Fruit fly (Drosophila melanogaster) whole organism, wandering third instar larva: ENCODE results near the gene Cyp310a1.
A peak's percentile ranks its signal among the peaks of the same experiment; 100 is the strongest.

Experiments used
- Abd-B ChIP-seq: fragments of >200 bp; optimal IDR thresholded peaks from 2 replicates; lab custom pipeline; 2017; ENCODE audit warnings: missing biosample characterization, missing genetic modification characterization
- CG32264 ChIP-seq: fragments of 200-800 bp; sonication (Bioruptor generic); optimal IDR thresholded peaks from 2 replicates; lab custom pipeline; 2016; ENCODE audit warnings: missing biosample characterization, missing genetic modification characterization
- CG9705 ChIP-seq: fragments of 200-800 bp; sonication (Bioruptor generic); optimal IDR thresholded peaks from 2 replicates; lab custom pipeline; 2018; ENCODE audit warnings: missing biosample characterization, mild to moderate bottlenecking, missing genetic modification characterization
- CrebA ChIP-seq: fragments of 200-800 bp; sonication (Bioruptor generic); optimal IDR thresholded peaks from 2 replicates; lab custom pipeline; 2016; ENCODE audit warnings: missing biosample characterization, mild to moderate bottlenecking, missing genetic modification characterization, borderline replicate concordance
- Dfd ChIP-seq: fragments of >200 bp; optimal IDR thresholded peaks from 2 replicates; lab custom pipeline; 2017; ENCODE audit warnings: missing biosample characterization, missing genetic modification characterization
- Dif ChIP-seq: fragments of 200-275, 200-300 bp; sonication (Bioruptor generic); optimal IDR thresholded peaks from 2 replicates; lab custom pipeline; 2018; ENCODE audit warnings: missing biosample characterization, missing genetic modification characterization; ENCODE audit not compliant: partially characterized antibody
- GATAd ChIP-seq: sonication (Bioruptor generic); optimal IDR thresholded peaks from 2 replicates; lab custom pipeline; 2016; ENCODE audit warnings: missing biosample characterization, missing genetic modification characterization
- HLH106 ChIP-seq: fragments of 200-800 bp; optimal IDR thresholded peaks from 3 replicates; lab custom pipeline; 2019; ENCODE audit warnings: missing biosample characterization, mild to moderate bottlenecking, missing genetic modification characterization, moderate library complexity
- Hnf4 ChIP-seq: fragments of 200-800 bp; sonication (Bioruptor generic); optimal IDR thresholded peaks from 2 replicates; lab custom pipeline; 2016; ENCODE audit warnings: missing biosample characterization, mild to moderate bottlenecking, missing genetic modification characterization
- Hr78 ChIP-seq: fragments of >200 bp; optimal IDR thresholded peaks from 2 replicates; lab custom pipeline; 2017; ENCODE audit warnings: missing biosample characterization, missing genetic modification characterization
- Hr83 ChIP-seq: fragments of 200-300 bp; sonication (Bioruptor generic); optimal IDR thresholded peaks from 2 replicates; lab custom pipeline; 2016; ENCODE audit warnings: missing biosample characterization, mild to moderate bottlenecking, missing genetic modification characterization, moderate library complexity; ENCODE audit not compliant: poor library complexity, severe bottlenecking
- Jra ChIP-seq: sonication (Bioruptor generic); optimal IDR thresholded peaks from 2 replicates; lab custom pipeline; 2016; ENCODE audit warnings: missing biosample characterization, missing genetic modification characterization
- Mio ChIP-seq: sonication (Bioruptor generic); optimal IDR thresholded peaks from 2 replicates; lab custom pipeline; 2016; ENCODE audit warnings: missing biosample characterization, missing genetic modification characterization
- Myc ChIP-seq: fragments of >200 bp; optimal IDR thresholded peaks from 2 replicates; lab custom pipeline; 2017
- N ChIP-seq: fragments of >200 bp; optimal IDR thresholded peaks from 2 replicates; lab custom pipeline; 2018; ENCODE audit warnings: missing biosample characterization, missing external identifiers, missing genetic modification characterization
- OdsH ChIP-seq: fragments of 200-800 bp; sonication (Bioruptor generic); optimal IDR thresholded peaks from 2 replicates; lab custom pipeline; 2016; ENCODE audit warnings: missing biosample characterization, mild to moderate bottlenecking, missing genetic modification characterization
- Rel ChIP-seq, 2 experiments: fragments of 200-800 bp; sonication (Bioruptor generic) in 1 of 2; optimal IDR thresholded peaks; 2 replicates in 1 of 2; 3 replicates in 1 of 2; lab custom pipeline; 2016 to 2019; ENCODE audit warnings: mild to moderate bottlenecking in 2 of 2, missing biosample characterization in 2 of 2, missing genetic modification characterization in 2 of 2, moderate library complexity in 1 of 2
- Sp1 ChIP-seq: fragments of 200-800 bp; sonication (Bioruptor generic); optimal IDR thresholded peaks from 3 replicates; lab custom pipeline; 2019; ENCODE audit warnings: missing biosample characterization, mild to moderate bottlenecking, missing genetic modification characterization, moderate library complexity
- Vsx2 ChIP-seq: fragments of 200-300, 225-300 bp; sonication (Bioruptor generic); optimal IDR thresholded peaks from 2 replicates; lab custom pipeline; 2018; ENCODE audit warnings: missing biosample characterization, missing genetic modification characterization; ENCODE audit not compliant: partially characterized antibody
- br ChIP-seq: fragments of 200-800 bp; sonication (Bioruptor generic); optimal IDR thresholded peaks from 2 replicates; lab custom pipeline; 2016; ENCODE audit warnings: missing biosample characterization, missing genetic modification characterization
- brk ChIP-seq: fragments of 200-800 bp; sonication (Bioruptor generic); optimal IDR thresholded peaks from 2 replicates; lab custom pipeline; 2016; ENCODE audit warnings: missing biosample characterization, mild to moderate bottlenecking, missing genetic modification characterization
- dl ChIP-seq, 2 experiments: fragments of 175-275, 200-275 bp in 1 of 2; fragments of 200-275 bp in 1 of 2; sonication (Bioruptor generic); optimal IDR thresholded peaks; lab custom pipeline; 2018; ENCODE audit warnings: mild to moderate bottlenecking in 2 of 2, missing biosample characterization in 2 of 2, missing genetic modification characterization in 2 of 2, moderate library complexity in 2 of 2; ENCODE audit not compliant: partially characterized antibody in 2 of 2, insufficient read depth in 1 of 2
- dmrt93B ChIP-seq: fragments of 200-800 bp; sonication (Bioruptor generic); optimal IDR thresholded peaks from 2 replicates; lab custom pipeline; 2018; ENCODE audit warnings: missing biosample characterization, mild to moderate bottlenecking, missing genetic modification characterization
- dsf ChIP-seq: sonication (Bioruptor generic); optimal IDR thresholded peaks from 2 replicates; lab custom pipeline; 2016; ENCODE audit warnings: missing biosample characterization, missing genetic modification characterization, borderline replicate concordance
- ey ChIP-seq: fragments of 200-800 bp; sonication (Bioruptor generic); optimal IDR thresholded peaks from 2 replicates; lab custom pipeline; 2016; ENCODE audit warnings: missing biosample characterization, missing genetic modification characterization
- foxo ChIP-seq, 2 experiments: fragments of 200-800 bp; sonication (Bioruptor generic); optimal IDR thresholded peaks; 2 replicates in 1 of 2; 3 replicates in 1 of 2; lab custom pipeline; 2016 to 2017; ENCODE audit warnings: missing biosample characterization in 2 of 2, missing genetic modification characterization in 2 of 2
- fru ChIP-seq: fragments of 200-800 bp; sonication (Bioruptor generic); optimal IDR thresholded peaks from 3 replicates; lab custom pipeline; 2016; ENCODE audit warnings: missing biosample characterization, mild to moderate bottlenecking, missing genetic modification characterization
- h ChIP-seq: fragments of 200-800 bp; sonication (Bioruptor generic); optimal IDR thresholded peaks from 3 replicates; lab custom pipeline; 2016; ENCODE audit warnings: missing biosample characterization, mild to moderate bottlenecking, missing genetic modification characterization
- jim ChIP-seq: fragments of 175-275, 200-325 bp; sonication (Bioruptor generic); optimal IDR thresholded peaks from 2 replicates; lab custom pipeline; 2016; ENCODE audit warnings: missing biosample characterization, mild to moderate bottlenecking, missing genetic modification characterization
- lola ChIP-seq: fragments of >200 bp; optimal IDR thresholded peaks from 2 replicates; lab custom pipeline; 2017; ENCODE audit warnings: missing biosample characterization, missing genetic modification characterization
- pan ChIP-seq: fragments of >200 bp; optimal IDR thresholded peaks from 2 replicates; lab custom pipeline; 2017
- psq ChIP-seq: fragments of 200-800 bp; sonication (Bioruptor generic); optimal IDR thresholded peaks from 3 replicates; lab custom pipeline; 2017; ENCODE audit warnings: missing biosample characterization, mild to moderate bottlenecking, missing genetic modification characterization, moderate library complexity
- rgr ChIP-seq: fragments of 200-800 bp; sonication (Bioruptor generic); optimal IDR thresholded peaks from 3 replicates; lab custom pipeline; 2016; ENCODE audit warnings: missing biosample characterization, mild to moderate bottlenecking, missing genetic modification characterization
- sage ChIP-seq: fragments of 200-800 bp; sonication (Bioruptor generic); optimal IDR thresholded peaks from 2 replicates; lab custom pipeline; 2016; ENCODE audit warnings: missing biosample characterization, mild to moderate bottlenecking, missing genetic modification characterization
- sv ChIP-seq: fragments of 200-800 bp; sonication (Bioruptor generic); optimal IDR thresholded peaks from 3 replicates; lab custom pipeline; 2016; ENCODE audit warnings: missing biosample characterization, missing genetic modification characterization
- tai ChIP-seq: sonication (Bioruptor generic); optimal IDR thresholded peaks from 2 replicates; lab custom pipeline; 2016; ENCODE audit warnings: missing biosample characterization, missing genetic modification characterization
- usp ChIP-seq: fragments of >200 bp; optimal IDR thresholded peaks from 2 replicates; lab custom pipeline; 2017; ENCODE audit warnings: missing biosample characterization, missing genetic modification characterization
- woc ChIP-seq: sonication (Bioruptor generic); optimal IDR thresholded peaks from 2 replicates; lab custom pipeline; 2016; ENCODE audit warnings: missing biosample characterization, mild to moderate bottlenecking, missing genetic modification characterization

Gene Cyp310a1

DNA sequence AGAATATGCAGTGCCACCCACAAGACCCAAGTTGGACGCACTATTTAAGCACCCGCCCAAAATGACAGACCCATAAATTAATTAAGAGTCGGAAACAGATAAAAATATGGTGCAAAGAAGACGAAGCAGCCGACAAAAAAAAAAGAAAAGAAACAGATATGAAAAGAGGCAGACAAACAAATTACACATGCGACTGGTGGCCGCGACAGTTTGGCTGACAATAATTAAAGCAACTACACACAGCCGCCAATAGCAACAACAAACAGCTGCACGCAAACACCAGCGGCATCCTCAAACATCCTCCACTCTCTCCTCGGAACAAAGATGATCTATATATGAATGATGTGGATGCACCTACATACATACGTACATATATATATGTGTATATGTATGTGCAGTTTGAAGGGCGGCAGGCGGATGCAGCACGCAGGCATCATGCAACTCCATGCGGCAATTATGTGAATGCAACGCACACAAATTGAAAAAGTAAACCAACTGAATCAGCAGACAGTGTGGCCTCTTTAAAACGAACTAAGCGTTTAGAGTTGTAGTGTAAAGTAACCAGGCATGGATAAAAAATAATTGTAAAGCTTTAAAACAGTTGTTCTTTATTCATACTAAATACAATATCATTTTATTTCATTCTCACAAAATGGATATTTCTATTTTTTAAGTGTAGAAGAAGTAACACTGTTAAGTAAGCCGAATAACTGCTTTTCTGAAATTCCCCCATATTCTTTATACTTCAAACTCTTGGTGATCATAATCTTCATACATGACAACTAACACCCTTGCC, 4.8 kb downstream of the Cyp310a1 start:
- peak; percentile 20 for TF ChIP-seq rgr
- TF ChIP-seq CrebA (GFP tag; lab: Kevin White, UChicago), result no peak
- TF ChIP-seq Dif (GFP tag; lab: Kevin White, UChicago), result no peak
- peak; percentile 47 for TF ChIP-seq OdsH
- TF ChIP-seq brk (GFP tag; lab: Kevin White, UChicago), result no peak
- TF ChIP-seq sv (GFP tag; lab: Kevin White, UChicago), result no peak
- no peak for TF ChIP-seq usp
- peak; percentile 10 for TF ChIP-seq woc (GFP tag; lab: Kevin White, UChicago)
- no peak for TF ChIP-seq sage (GFP tag; lab: Kevin White, UChicago)
- TF ChIP-seq dmrt93B (GFP tag; lab: Kevin White, UChicago), result no peak
- no peak for TF ChIP-seq Abd-B (GFP tag; lab: Kevin White, UChicago)
- no peak for TF ChIP-seq HLH106 (tag; lab: Kevin White, UChicago)
- no peak for TF ChIP-seq Rel (GFP tag; optimal IDR thresholded peaks at IDR 0.05; lab: Kevin White, UChicago)
- no peak for TF ChIP-seq Rel (tag; optimal IDR thresholded peaks at IDR 0.05; lab: Kevin White, UChicago)
- TF ChIP-seq Hr78, result no peak
- TF ChIP-seq Myc, result no peak
- TF ChIP-seq pan (lab: Kevin White, UChicago), result no peak
- peak; percentile 40 for TF ChIP-seq Sp1 (GFP tag; lab: Kevin White, UChicago)
- no peak for TF ChIP-seq lola (GFP tag; lab: Kevin White, UChicago)
- TF ChIP-seq Mio (GFP tag; lab: Kevin White, UChicago), result no peak
- no peak for TF ChIP-seq tai
- no peak for TF ChIP-seq dsf (GFP tag; lab: Kevin White, UChicago)
- peak; percentile 22 for TF ChIP-seq br (GFP tag; lab: Kevin White, UChicago)
- peak; percentile 20 for TF ChIP-seq ey
- TF ChIP-seq foxo (GFP tag; optimal IDR thresholded peaks at IDR 0.05; lab: Kevin White, UChicago), result peak in 1 of 2 experiments; percentile 59
- peak; percentile 62 for TF ChIP-seq fru (GFP tag; lab: Kevin White, UChicago)
- TF ChIP-seq h (GFP tag; lab: Kevin White, UChicago), result peak; percentile 44
- no peak for TF ChIP-seq GATAd
- TF ChIP-seq Hr83 (GFP tag; lab: Kevin White, UChicago), result no peak
- TF ChIP-seq Dfd (GFP tag; lab: Kevin White, UChicago), result no peak
- peak; percentile 44 for TF ChIP-seq Hnf4 (GFP tag; lab: Kevin White, UChicago)
- TF ChIP-seq CG9705 (GFP tag; lab: Kevin White, UChicago), result no peak
- TF ChIP-seq CG32264, result no peak
- no peak for TF ChIP-seq jim (GFP tag; lab: Kevin White, UChicago)
- no peak for TF ChIP-seq dl (GFP tag; optimal IDR thresholded peaks at IDR 0.05; lab: Kevin White, UChicago; ENCODE audit: insufficient read depth in 1 of 2, partially characterized antibody in 2 of 2)
- TF ChIP-seq Vsx2, result no peak
- TF ChIP-seq psq (GFP tag; lab: Kevin White, UChicago), result peak; percentile 58
- TF ChIP-seq Jra (GFP tag; lab: Kevin White, UChicago), result no peak
- TF ChIP-seq N (GFP tag; lab: Kevin White, UChicago), result no peak

DNA sequence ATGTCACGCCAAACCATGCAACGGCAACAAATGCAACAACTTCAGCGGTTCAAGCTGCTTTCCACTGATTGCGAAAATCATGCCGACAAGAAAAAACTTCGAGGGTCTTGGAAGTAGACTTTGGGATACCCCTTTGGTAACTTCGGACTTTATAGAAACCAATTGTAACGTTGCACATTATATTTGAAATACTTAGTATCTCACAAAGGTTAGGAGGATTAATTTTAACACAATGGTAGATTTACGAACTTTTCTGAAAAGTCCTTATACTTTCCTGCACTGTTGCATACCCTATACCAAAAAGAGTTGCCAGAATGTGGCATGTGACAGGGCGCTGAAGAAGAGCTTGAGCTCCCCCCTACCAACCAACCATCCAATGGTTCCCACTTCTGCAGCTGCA, 7.3 kb downstream of the Cyp310a1 start:
- peak; percentile 30 for TF ChIP-seq rgr
- peak; percentile 31 for TF ChIP-seq Sp1 (GFP tag; lab: Kevin White, UChicago)
- peak; percentile 52 for TF ChIP-seq HLH106 (tag; lab: Kevin White, UChicago)
- peak; percentile 66 for TF ChIP-seq fru (GFP tag; lab: Kevin White, UChicago)
- TF ChIP-seq Rel (GFP tag; optimal IDR thresholded peaks at IDR 0.05; lab: Kevin White, UChicago), result no peak
- no peak for TF ChIP-seq Rel (tag; optimal IDR thresholded peaks at IDR 0.05; lab: Kevin White, UChicago)
- peak; percentile 28 for TF ChIP-seq OdsH
- peak; percentile 54 for TF ChIP-seq ey
- TF ChIP-seq N (GFP tag; lab: Kevin White, UChicago), result no peak
- TF ChIP-seq Dif (GFP tag; lab: Kevin White, UChicago), result no peak
- TF ChIP-seq psq (GFP tag; lab: Kevin White, UChicago), result peak; percentile 9
- TF ChIP-seq dmrt93B (GFP tag; lab: Kevin White, UChicago), result peak; percentile 17
- TF ChIP-seq h (GFP tag; lab: Kevin White, UChicago), result peak; percentile 54
- peak in 1 of 2 experiments; percentile 59 for TF ChIP-seq foxo (GFP tag; optimal IDR thresholded peaks at IDR 0.05; lab: Kevin White, UChicago)
- peak; percentile 56 for TF ChIP-seq br (GFP tag; lab: Kevin White, UChicago)
- TF ChIP-seq woc (GFP tag; lab: Kevin White, UChicago), result peak; percentile 50
- TF ChIP-seq Hnf4 (GFP tag; lab: Kevin White, UChicago), result peak; percentile 21
- no peak for TF ChIP-seq jim (GFP tag; lab: Kevin White, UChicago)
- TF ChIP-seq sv (GFP tag; lab: Kevin White, UChicago), result no peak
